Worm (Caenorhabditis elegans) whole organism, L1 larva: ENCODE data around the gene mcp-1.

Experiments
- C34B4.2 ChIP-seq: sonication (generic microtip); optimal IDR thresholded peaks from 2 replicates; lab custom pipeline; 2017; ENCODE audit warnings: mild to moderate bottlenecking, missing genetic modification characterization, missing compliant biosample characterization
- Y116A8C.19 ChIP-seq: sonication (generic microtip); optimal IDR thresholded peaks from 2 replicates; lab custom pipeline; 2016; ENCODE audit warnings: missing compliant biosample characterization, missing genetic modification characterization, borderline replicate concordance
- ceh-90 ChIP-seq: sonication (generic microtip); optimal IDR thresholded peaks from 2 replicates; lab custom pipeline; 2016; ENCODE audit warnings: missing genetic modification characterization, missing compliant biosample characterization
- ces-1 ChIP-seq: fragments of 150-350 bp; optimal IDR thresholded peaks from 2 replicates; lab custom pipeline; 2014; ENCODE audit warnings: missing biosample characterization, missing genetic modification reagents, missing genetic modification characterization
- dpl-1 ChIP-seq, 3 experiments: fragments of 150-350 bp in 2 of 3; sonication (generic microtip) in 1 of 3; optimal IDR thresholded peaks; 2 replicates each; lab custom pipeline; 2014 to 2017; ENCODE audit warnings: missing biosample characterization in 3 of 3, missing genetic modification characterization in 3 of 3, missing genetic modification reagents in 3 of 3
- dsc-1 ChIP-seq: sonication (generic microtip); optimal IDR thresholded peaks from 2 replicates; lab custom pipeline; 2016; ENCODE audit warnings: mild to moderate bottlenecking, missing genetic modification characterization, missing compliant biosample characterization
- efl-1 ChIP-seq, 4 experiments: fragments of 150-350 bp; optimal IDR thresholded peaks in 3 of 4; peaks in 1 of 4; 1 replicate in 1 of 4; 2 replicates in 3 of 4; lab custom pipeline; 2014; ENCODE audit warnings: missing biosample characterization in 2 of 4, missing genetic modification characterization in 2 of 4, missing genetic modification reagents in 2 of 4
- egl-13 ChIP-seq: sonication (generic microtip); optimal IDR thresholded peaks from 2 replicates; lab custom pipeline; 2016; ENCODE audit warnings: missing genotype, missing genetic modification reagents, missing genetic modification characterization, missing compliant biosample characterization
- elt-2 ChIP-seq: sonication (generic microtip); optimal IDR thresholded peaks from 2 replicates; lab custom pipeline; 2016; ENCODE audit warnings: missing genetic modification characterization, mild to moderate bottlenecking, inconsistent platforms, missing compliant biosample characterization, missing genetic modification reagents
- ets-5 ChIP-seq: fragments of 200-800 bp; sonication (Bioruptor generic); IDR thresholded peaks from 2 replicates; pipeline ENCODE4 v1.3.6; 2022; ENCODE audit warnings: missing genetic modification characterization, missing compliant biosample characterization
- fkh-10 ChIP-seq: sonication (generic microtip); optimal IDR thresholded peaks from 2 replicates; lab custom pipeline; 2017; ENCODE audit warnings: missing biosample characterization, missing genetic modification reagents, missing genetic modification characterization
- fos-1 ChIP-seq: fragments of 150-350 bp; optimal IDR thresholded peaks from 2 replicates; lab custom pipeline; 2014; ENCODE audit warnings: missing biosample characterization, missing genetic modification characterization
- grh-1 ChIP-seq: fragments of 200-800 bp; sonication (Bioruptor generic); IDR thresholded peaks from 2 replicates; pipeline ENCODE4 v1.3.6; 2022; ENCODE audit warnings: missing genetic modification reagents, missing genetic modification characterization, missing compliant biosample characterization
- hlh-4 ChIP-seq: sonication (generic microtip); optimal IDR thresholded peaks from 2 replicates; lab custom pipeline; 2016; ENCODE audit warnings: mild to moderate bottlenecking, missing genetic modification characterization, missing compliant biosample characterization
- hpl-2 ChIP-seq: fragments of 150-350 bp; optimal IDR thresholded peaks from 2 replicates; lab custom pipeline; 2014; ENCODE audit warnings: missing biosample characterization, missing genetic modification reagents, missing genetic modification characterization
- lin-14 ChIP-seq: fragments of 200-800 bp; sonication (Bioruptor generic); optimal IDR thresholded peaks from 2 replicates; lab custom pipeline; 2018; ENCODE audit warnings: mild to moderate bottlenecking, missing genetic modification characterization, moderate library complexity, missing compliant biosample characterization
- lin-39 ChIP-seq: fragments of 150-350 bp; optimal IDR thresholded peaks from 2 replicates; lab custom pipeline; 2014; ENCODE audit warnings: missing biosample characterization, missing genetic modification reagents, missing genetic modification characterization
- nhr-12 ChIP-seq: sonication (generic microtip); optimal IDR thresholded peaks from 2 replicates; lab custom pipeline; 2017; ENCODE audit warnings: missing biosample characterization, missing genetic modification characterization
- nhr-19 ChIP-seq: fragments of 200-800 bp; sonication (Bioruptor generic); conservative IDR thresholded peaks from 2 replicates; pipeline ENCODE4 v1.3.6; 2022; ENCODE audit warnings: missing genetic modification characterization, missing compliant biosample characterization
- nhr-28 ChIP-seq: fragments of 150-350 bp; optimal IDR thresholded peaks from 2 replicates; lab custom pipeline; 2014; ENCODE audit warnings: missing biosample characterization, missing genetic modification characterization
- nhr-71 ChIP-seq: sonication (generic microtip); optimal IDR thresholded peaks from 2 replicates; lab custom pipeline; 2016; ENCODE audit warnings: mild to moderate bottlenecking, missing genetic modification characterization, moderate library complexity, missing compliant biosample characterization
- nhr-76 ChIP-seq: sonication (generic microtip); optimal IDR thresholded peaks from 2 replicates; lab custom pipeline; 2017; ENCODE audit warnings: missing biosample characterization, missing genetic modification characterization
- nhr-84 ChIP-seq: sonication (generic microtip); optimal IDR thresholded peaks from 2 replicates; lab custom pipeline; 2017; ENCODE audit warnings: missing biosample characterization, missing genetic modification characterization
- pqm-1 ChIP-seq: sonication (generic microtip); optimal IDR thresholded peaks from 3 replicates; lab custom pipeline; 2017; ENCODE audit warnings: missing biosample characterization, missing genetic modification characterization
- rnt-1 ChIP-seq: sonication (generic microtip); optimal IDR thresholded peaks from 2 replicates; lab custom pipeline; 2016; ENCODE audit warnings: mild to moderate bottlenecking, missing genetic modification characterization, moderate library complexity, missing compliant biosample characterization
- skn-1 ChIP-seq: fragments of 150-350 bp; optimal IDR thresholded peaks from 2 replicates; lab custom pipeline; 2014; ENCODE audit warnings: missing biosample characterization, missing genetic modification characterization
- snpc-4 ChIP-seq: fragments of 150-350 bp; optimal IDR thresholded peaks from 2 replicates; lab custom pipeline; 2014; ENCODE audit warnings: missing biosample characterization, missing genetic modification characterization
- snu-23 ChIP-seq: sonication (generic microtip); optimal IDR thresholded peaks from 2 replicates; lab custom pipeline; 2016; ENCODE audit warnings: missing genetic modification characterization, missing compliant biosample characterization
- tlp-1 ChIP-seq: fragments of 150-350 bp; optimal IDR thresholded peaks from 2 replicates; lab custom pipeline; 2014; ENCODE audit warnings: missing biosample characterization, missing genetic modification characterization
- unc-30 ChIP-seq: sonication (generic microtip); optimal IDR thresholded peaks from 2 replicates; lab custom pipeline; 2017; ENCODE audit warnings: missing biosample characterization, missing genetic modification characterization
- zip-4 ChIP-seq: fragments of 200-800 bp; sonication (Bioruptor generic); optimal IDR thresholded peaks from 2 replicates; lab custom pipeline; 2018; ENCODE audit warnings: mild to moderate bottlenecking, missing genetic modification characterization, moderate library complexity, missing compliant biosample characterization
- ztf-4 ChIP-seq: fragments of 150-350 bp; optimal IDR thresholded peaks from 2 replicates; lab custom pipeline; 2014; ENCODE audit warnings: missing biosample characterization, missing genetic modification characterization

Gene mcp-1

ce11 chrV:6000368-6000802, 38.8 kb downstream of the mcp-1 start (continued):
- TF ChIP-seq rnt-1 (tag; lab: Kevin White, UChicago) (peak; percentile 81), zip-4 (peak; percentile 44), C34B4.2 (no peak), nhr-12 (tag; lab: Kevin White, UChicago) (no peak), ces-1 (GFP tag; lab: Kevin White, UChicago) (no peak), dsc-1 (tag; lab: Kevin White, UChicago) (peak; percentile 86), snu-23 (GFP tag; lab: Kevin White, UChicago) (peak; percentile 98), fkh-10 (GFP tag; lab: Kevin White, UChicago) (peak; percentile 50), skn-1 (tag; lab: Kevin White, UChicago) (peak; percentile 85), ceh-90 (tag; lab: Kevin White, UChicago) (no peak), fos-1 (tag; lab: Kevin White, UChicago) (no peak), snpc-4 (tag; lab: Kevin White, UChicago) (peak; percentile 43), tlp-1 (tag; lab: Kevin White, UChicago) (no peak)

ce11 chrV:6003301-6003700, 41.7 kb downstream of the mcp-1 start, which contains the start of gene fos-1:
Gene fos-1, plus strand, starts transcription at chrV:6003601.
- TF ChIP-seq dpl-1 (GFP tag; optimal IDR thresholded peaks at IDR 0.05; lab: Kevin White, UChicago) (no peak), hlh-4 (peak; percentile 89)

- TF ChIP-seq efl-1 (optimal IDR thresholded peaks at IDR 0.05; lab: Kevin White, UChicago) (no peak), efl-1 (GFP tag; optimal IDR thresholded peaks at IDR 0.05 in 1 of 2; lab: Kevin White, UChicago) (peak in 1 of 2 experiments; percentile 0), nhr-12 (tag; lab: Kevin White, UChicago) (no peak)
- TF ChIP-seq, all 84 proteins: peak for 1
These were observed 46.3 kb downstream of the mcp-1 start for ce11 chrV:6007927-6008326.

ce11 chrV:6010642-6011041, 49.0 kb downstream of the mcp-1 start:
- TF ChIP-seq lin-39 (tag; lab: Kevin White, UChicago) (no peak), ces-1 (GFP tag; lab: Kevin White, UChicago) (no peak), egl-13 (tag; lab: Kevin White, UChicago) (no peak), hpl-2 (no peak), grh-1 (GFP tag; lab: Robert Waterston, UW) (no peak), dsc-1 (tag; lab: Kevin White, UChicago) (no peak), skn-1 (tag; lab: Kevin White, UChicago) (no peak), elt-2 (tag; lab: Kevin White, UChicago) (no peak), nhr-84 (tag; lab: Kevin White, UChicago) (no peak), ets-5 (GFP tag; lab: Robert Waterston, UW) (no peak), Y116A8C.19 (no peak), lin-14 (no peak), nhr-76 (no peak), nhr-71 (no peak)

ce11 chrV:6012401-6012800, 50.8 kb downstream of the mcp-1 start:
- TF ChIP-seq efl-1 (optimal IDR thresholded peaks at IDR 0.05; lab: Kevin White, UChicago) (no peak), efl-1 (GFP tag; optimal IDR thresholded peaks at IDR 0.05 in 1 of 2; lab: Kevin White, UChicago) (peak in 1 of 2 experiments; percentile 13), pqm-1 (tag; lab: Kevin White, UChicago) (no peak)

ce11 chrV:6015546-6016089, 54.0 kb downstream of the mcp-1 start:
- TF ChIP-seq nhr-76 = no peak
- TF ChIP-seq nhr-28 (tag; lab: Kevin White, UChicago) = no peak
- no peak for TF ChIP-seq snu-23 (GFP tag; lab: Kevin White, UChicago)
- TF ChIP-seq efl-1 (optimal IDR thresholded peaks at IDR 0.05; lab: Kevin White, UChicago) = no peak
- peak in 1 of 2 experiments; percentile 60 for TF ChIP-seq efl-1 (GFP tag; optimal IDR thresholded peaks at IDR 0.05 in 1 of 2; lab: Kevin White, UChicago)
- no peak for TF ChIP-seq snpc-4 (tag; lab: Kevin White, UChicago)
- no peak for TF ChIP-seq nhr-19
- no peak for TF ChIP-seq unc-30 (tag; lab: Kevin White, UChicago)
- TF ChIP-seq ztf-4 (tag; lab: Kevin White, UChicago) = no peak
- no peak for TF ChIP-seq fos-1 (tag; lab: Kevin White, UChicago)
- TF ChIP-seq, all 84 proteins: peak for 1
